Worm (Caenorhabditis elegans) whole organism, L4 larva: ENCODE data around the gene dlc-1.

Source experiments
- F10B5.3 ChIP-seq: sonication (generic microtip); optimal IDR thresholded peaks from 2 replicates; lab custom pipeline; 2016; ENCODE audit warnings: mild to moderate bottlenecking, missing genetic modification characterization, missing compliant biosample characterization
- F26F4.8 ChIP-seq: fragments of 200-800 bp; sonication (Bioruptor generic); conservative IDR thresholded peaks from 2 replicates; pipeline ENCODE4 v1.3.6; 2022; ENCODE audit warnings: missing genetic modification characterization, missing compliant biosample characterization
- Y48G9A.11 ChIP-seq: fragments of 200-800 bp; sonication (Bioruptor generic); IDR thresholded peaks from 2 replicates; pipeline ENCODE4 v1.3.6; 2022; ENCODE audit warnings: missing genetic modification reagents, missing genetic modification characterization, missing compliant biosample characterization
- aha-1 ChIP-seq: fragments of 150-350 bp; peaks from one replicate; lab custom pipeline; 2014; ENCODE audit warnings: missing biosample characterization, missing genetic modification characterization
- aly-2 ChIP-seq: sonication (generic microtip); optimal IDR thresholded peaks from 2 replicates; lab custom pipeline; 2018; ENCODE audit warnings: missing biosample characterization, missing genetic modification characterization
- ama-1 ChIP-seq: fragments of 150-350 bp; optimal IDR thresholded peaks from 2 replicates; lab custom pipeline; 2014; ENCODE audit warnings: inconsistent platforms, mixed read lengths
- ceh-20 ChIP-seq: fragments of 200-800 bp; sonication (Bioruptor generic); IDR thresholded peaks from 2 replicates; pipeline ENCODE4 v1.3.6; 2022; ENCODE audit warnings: missing genetic modification reagents, missing genetic modification characterization, missing compliant biosample characterization
- ceh-44 ChIP-seq: fragments of 200-800 bp; sonication (Bioruptor generic); IDR thresholded peaks from 2 replicates; pipeline ENCODE4 v1.3.6; 2022; ENCODE audit warnings: missing genetic modification reagents, missing genetic modification characterization, missing compliant biosample characterization
- cey-2 ChIP-seq: sonication (generic microtip); optimal IDR thresholded peaks from 3 replicates; lab custom pipeline; 2017; ENCODE audit warnings: missing genetic modification characterization, mild to moderate bottlenecking, missing compliant biosample characterization, antibody characterized with exemption, borderline replicate concordance; ENCODE audit not compliant: insufficient read depth
- daf-19 ChIP-seq: fragments of 200-800 bp; sonication (Bioruptor generic); conservative IDR thresholded peaks from 2 replicates; pipeline ENCODE4 v1.3.6; 2022; ENCODE audit warnings: missing genetic modification characterization, missing compliant biosample characterization
- duxl-1 ChIP-seq: sonication (generic microtip); optimal IDR thresholded peaks from 2 replicates; lab custom pipeline; 2016; ENCODE audit warnings: mild to moderate bottlenecking, missing genetic modification characterization, moderate library complexity, missing compliant biosample characterization; ENCODE audit not compliant: poor library complexity
- dve-1 ChIP-seq: sonication (generic microtip); optimal IDR thresholded peaks from 2 replicates; lab custom pipeline; 2017; ENCODE audit warnings: antibody characterized with exemption, mild to moderate bottlenecking, missing genetic modification characterization, missing compliant biosample characterization; ENCODE audit not compliant: insufficient read depth
- egl-43 ChIP-seq: fragments of 200-800 bp; sonication (Bioruptor generic); IDR thresholded peaks from 2 replicates; pipeline ENCODE4 v1.3.6; 2022; ENCODE audit warnings: missing genetic modification reagents, missing genetic modification characterization, missing compliant biosample characterization
- hif-1 ChIP-seq, 2 experiments: sonication (generic microtip); optimal IDR thresholded peaks; 2 replicates each; lab custom pipeline; 2016 to 2017; ENCODE audit warnings: missing compliant biosample characterization in 2 of 2, missing genetic modification characterization in 2 of 2, missing genetic modification reagents in 2 of 2, missing genotype in 2 of 2, mild to moderate bottlenecking in 1 of 2
- jun-1 ChIP-seq: fragments of 150-350 bp; optimal IDR thresholded peaks from 2 replicates; lab custom pipeline; 2014; ENCODE audit warnings: missing biosample characterization, missing genetic modification reagents, missing genetic modification characterization
- lim-7 ChIP-seq: fragments of 200-800 bp; sonication (Bioruptor generic); IDR thresholded peaks from 2 replicates; pipeline ENCODE4 v1.3.6; 2022; ENCODE audit warnings: missing genetic modification characterization, missing compliant biosample characterization
- lin-1 ChIP-seq: fragments of 200-800 bp; sonication (Bioruptor generic); IDR thresholded peaks from 2 replicates; pipeline ENCODE4 v1.3.6; 2022; ENCODE audit warnings: missing genetic modification reagents, missing genetic modification characterization, missing compliant biosample characterization
- lin-38 ChIP-seq: fragments of 200-800 bp; sonication (Bioruptor generic); IDR thresholded peaks from 2 replicates; pipeline ENCODE4 v1.3.6; 2022; ENCODE audit warnings: missing genetic modification reagents, missing genetic modification characterization, missing compliant biosample characterization
- lir-3 ChIP-seq: sonication (generic microtip); optimal IDR thresholded peaks from 2 replicates; lab custom pipeline; 2016; ENCODE audit warnings: mild to moderate bottlenecking, missing genetic modification characterization, missing compliant biosample characterization
- mdl-1 ChIP-seq, 2 experiments: fragments of 150-350 bp in 1 of 2; sonication (generic microtip) in 1 of 2; optimal IDR thresholded peaks; 2 replicates each; lab custom pipeline; 2014 to 2017; ENCODE audit warnings: missing biosample characterization in 2 of 2, missing genetic modification characterization in 2 of 2
- nhr-10 ChIP-seq: fragments of 150-350 bp; optimal IDR thresholded peaks from 2 replicates; lab custom pipeline; 2014; ENCODE audit warnings: missing biosample characterization, missing genetic modification characterization
- nhr-42 ChIP-seq: fragments of 200-800 bp; sonication (Bioruptor generic); IDR thresholded peaks from 2 replicates; pipeline ENCODE4 v1.3.6; 2022; ENCODE audit warnings: missing genetic modification characterization, missing compliant biosample characterization
- nhr-48 ChIP-seq: sonication (generic microtip); optimal IDR thresholded peaks from 2 replicates; lab custom pipeline; 2016; ENCODE audit warnings: mild to moderate bottlenecking, missing genetic modification characterization, missing compliant biosample characterization
- pha-4 ChIP-seq, 2 experiments: fragments of 150-350 bp in 1 of 2; fragments of 200-800 bp in 1 of 2; sonication (Bioruptor generic) in 1 of 2; IDR thresholded peaks in 1 of 2; optimal IDR thresholded peaks in 1 of 2; 2 replicates each; pipeline versions ENCODE4 v1.3.6 to Lab custom; 2014 to 2022; ENCODE audit warnings: missing genetic modification characterization in 2 of 2, missing genetic modification reagents in 2 of 2, missing biosample characterization in 1 of 2, missing compliant biosample characterization in 1 of 2
- php-3 ChIP-seq: fragments of 200-800 bp; sonication (Bioruptor generic); IDR thresholded peaks from 2 replicates; pipeline ENCODE4 v1.3.6; 2022; ENCODE audit warnings: missing genetic modification reagents, missing genetic modification characterization, missing compliant biosample characterization
- rbr-2 ChIP-seq: sonication (generic microtip); optimal IDR thresholded peaks from 2 replicates; lab custom pipeline; 2016; ENCODE audit warnings: missing genotype, missing genetic modification characterization, missing compliant biosample characterization
- sdz-12 ChIP-seq: fragments of 200-800 bp; sonication (Bioruptor generic); optimal IDR thresholded peaks from 2 replicates; lab custom pipeline; 2018; ENCODE audit warnings: mild to moderate bottlenecking, missing genetic modification characterization, missing compliant biosample characterization
- skn-1 ChIP-seq: fragments of 150-350 bp; optimal IDR thresholded peaks from 2 replicates; lab custom pipeline; 2014; ENCODE audit warnings: missing biosample characterization, missing genetic modification characterization
- unc-62 ChIP-seq, 3 experiments: fragments of 150-350 bp in 1 of 3; sonication (generic microtip); optimal IDR thresholded peaks in 2 of 3; peaks in 1 of 3; 1 replicate in 1 of 3; 2 replicates in 2 of 3; lab custom pipeline; 2014 to 2017; ENCODE audit warnings: missing biosample characterization in 3 of 3, missing genetic modification characterization in 3 of 3, missing genetic modification reagents in 3 of 3, missing genotype in 1 of 3
- zag-1 ChIP-seq: fragments of 150-350 bp; optimal IDR thresholded peaks from 2 replicates; lab custom pipeline; 2014; ENCODE audit warnings: missing biosample characterization, missing genetic modification characterization
- zfp-3 ChIP-seq: fragments of 200-800 bp; sonication (Bioruptor generic); conservative IDR thresholded peaks from 2 replicates; pipeline ENCODE4 v1.3.6; 2022; ENCODE audit warnings: missing genetic modification reagents, missing genetic modification characterization, missing compliant biosample characterization
- ztf-11 ChIP-seq: fragments of 150-350 bp; optimal IDR thresholded peaks from 2 replicates; lab custom pipeline; 2014; ENCODE audit warnings: missing biosample characterization, missing genetic modification characterization

dlc-1 gene

ce11 chrIII:6442305-6443125, 21.1 kb downstream of the dlc-1 start, which contains the start of gene mel-32 (continued):
- TF ChIP-seq mdl-1 (tag; optimal IDR thresholded peaks at IDR 0.05; lab: Kevin White, UChicago) (no peak), jun-1 (tag; lab: Kevin White, UChicago) (no peak), zag-1 (tag; lab: Kevin White, UChicago) (no peak), nhr-48 (tag; lab: Kevin White, UChicago) (no peak), hif-1 (tag; optimal IDR thresholded peaks at IDR 0.05; lab: Kevin White, UChicago) (peak in 1 of 2 experiments; percentile 6), duxl-1 (tag; lab: Kevin White, UChicago) (no peak), sdz-12 (GFP tag; lab: Kevin White, UChicago) (no peak)

- TF ChIP-seq zfp-3 (GFP tag; lab: Robert Waterston, UW) (no peak), ama-1 (lab: Kevin White, UChicago) (peak; percentile 35), cey-2 (no peak), unc-62 (GFP tag; optimal IDR thresholded peaks at IDR 0.05 in 1 of 2; lab: Kevin White, UChicago) (no peak), unc-62 (tag; optimal IDR thresholded peaks at IDR 0.05; lab: Kevin White, UChicago) (no peak), dve-1 (tag; lab: Kevin White, UChicago) (no peak), duxl-1 (tag; lab: Kevin White, UChicago) (no peak), lir-3 (tag; lab: Kevin White, UChicago) (no peak), nhr-10 (no peak), lin-1 (GFP tag; lab: Robert Waterston, UW) (no peak), lin-38 (GFP tag; lab: Robert Waterston, UW) (peak; percentile 47; the same call in 1 of the 2 replicates), nhr-42 (GFP tag; lab: Robert Waterston, UW) (no peak), pha-4 (GFP tag; IDR thresholded peaks at IDR 0.05; lab: Robert Waterston, UW) (0 out of 2 replicates have a peak, but pooled peaks have one; percentile 47), pha-4 (tag; optimal IDR thresholded peaks at IDR 0.05; lab: Kevin White, UChicago) (no peak), ceh-20 (GFP tag; lab: Robert Waterston, UW) (no peak)
Observed at ce11 chrIII:6439854-6440253, 23.7 kb downstream of the dlc-1 start.

- TF ChIP-seq php-3 (GFP tag; lab: Robert Waterston, UW): no peak
- no peak for TF ChIP-seq F10B5.3 (tag; lab: Kevin White, UChicago)
- no peak for TF ChIP-seq cey-2
- TF ChIP-seq rbr-2 (tag; lab: Kevin White, UChicago): no peak
- TF ChIP-seq ztf-11 (tag; lab: Kevin White, UChicago): no peak
- no peak for TF ChIP-seq daf-19 (GFP tag; lab: Robert Waterston, UW)
- no peak for TF ChIP-seq ceh-44
- no peak for TF ChIP-seq egl-43 (GFP tag; lab: Robert Waterston, UW)
- TF ChIP-seq F26F4.8: no peak
- no peak for TF ChIP-seq nhr-42 (GFP tag; lab: Robert Waterston, UW)
- no peak for TF ChIP-seq skn-1
- TF ChIP-seq, all 104 proteins: peak for 0
Observed at ce11 chrIII:6436308-6436707, 27.3 kb downstream of the dlc-1 start, which contains the start of gene C05D11.1. C05D11.1 (plus strand) TSS chrIII:6436608.

- peak; percentile 3 for TF ChIP-seq aha-1
- no peak for TF ChIP-seq aly-2 (tag; lab: Kevin White, UChicago)
- no peak for TF ChIP-seq lim-7 (GFP tag; lab: Robert Waterston, UW)
- 0 out of 2 replicates have a peak, but pooled peaks have one; percentile 31 for TF ChIP-seq lin-38 (GFP tag; lab: Robert Waterston, UW)
- TF ChIP-seq Y48G9A.11 (GFP tag; lab: Robert Waterston, UW): 0 out of 2 replicates have a peak, but pooled peaks have one; percentile 17
- peak; percentile 17 for TF ChIP-seq ama-1 (lab: Kevin White, UChicago)
- TF ChIP-seq, all 104 proteins: peak for 4
Observed at ce11 chrIII:6432939-6433338, 30.6 kb downstream of the dlc-1 start, which contains the start of gene vps-16. vps-16 (plus strand) TSS chrIII:6433239.
